Fruit fly (Drosophila melanogaster): ENCODE measurements around the gene slp2.

Gene slp2

dm6 chr2L:3855528-3856189, 19.0 kb downstream of the slp2 start (continued):
- TF ChIP-seq rib (GFP tag; IDR thresholded peaks at IDR 0.05) = no peak
- TF ChIP-seq Abd-B (GFP tag; optimal IDR thresholded peaks at IDR 0.05) = no peak
- TF ChIP-seq sc (optimal IDR thresholded peaks at IDR 0.05) = no peak
- TF ChIP-seq sc (GFP tag; optimal IDR thresholded peaks at IDR 0.05) = peak; percentile 16
- TF ChIP-seq luna (GFP tag; optimal IDR thresholded peaks at IDR 0.05) = no peak
- no peak for TF ChIP-seq Bdp1 (GFP tag; optimal IDR thresholded peaks at IDR 0.05)
- TF ChIP-seq CG4854 (GFP tag; optimal IDR thresholded peaks at IDR 0.05) = no peak
- TF ChIP-seq chinmo (GFP tag; IDR thresholded peaks at IDR 0.05; ENCODE audit: partially characterized antibody) = no peak
- TF ChIP-seq CG11696 (GFP tag; IDR thresholded peaks at IDR 0.05) = no peak
- TF ChIP-seq CG1024 (GFP tag; IDR thresholded peaks at IDR 0.05) = no peak
- TF ChIP-seq CG18262 (tag; optimal IDR thresholded peaks at IDR 0.05) = peak; percentile 54
- TF ChIP-seq Blimp-1 (GFP tag; optimal IDR thresholded peaks at IDR 0.05) = peak; percentile 18
- TF ChIP-seq CG2889 (GFP tag; IDR thresholded peaks at IDR 0.05) = no peak
- TF ChIP-seq HLH54F (GFP tag; optimal IDR thresholded peaks at IDR 0.05) = no peak
- TF ChIP-seq Stat92E (GFP tag; optimal IDR thresholded peaks at IDR 0.05) = no peak

- TF ChIP-seq ssp (GFP tag; IDR thresholded peaks at IDR 0.05) (peak; percentile 26; the same call in 1 of the 2 replicates), CG4854 (GFP tag; optimal IDR thresholded peaks at IDR 0.05) (no peak), Oaz (GFP tag; IDR thresholded peaks at IDR 0.05) (no peak), C15 (GFP tag; IDR thresholded peaks at IDR 0.05) (no peak), Mes4 (GFP tag; optimal IDR thresholded peaks at IDR 0.05) (no peak), Hr39 (optimal IDR thresholded peaks at IDR 0.05) (no peak), CG16863 (GFP tag; optimal IDR thresholded peaks at IDR 0.05) (peak; percentile 46), hbn (GFP tag; IDR thresholded peaks at IDR 0.05; ENCODE audit: partially characterized antibody) (no peak), fd96Cb (tag; optimal IDR thresholded peaks at IDR 0.05) (peak; percentile 50), Hey (tag; optimal IDR thresholded peaks at IDR 0.05) (no peak), Poxn (GFP tag; IDR thresholded peaks at IDR 0.05) (no peak), jigr1 (GFP tag; IDR thresholded peaks at IDR 0.05) (no peak), ap (GFP tag; IDR thresholded peaks at IDR 0.05) (no peak), CG12299 (tag; optimal IDR thresholded peaks at IDR 0.05) (no peak), lab (GFP tag; optimal IDR thresholded peaks at IDR 0.05) (no peak), CG10654 (GFP tag; optimal IDR thresholded peaks at IDR 0.05) (no peak), Stat92E (GFP tag; optimal IDR thresholded peaks at IDR 0.05) (peak in 1 of 3 experiments; percentile 44), Dek (tag; optimal IDR thresholded peaks at IDR 0.05) (no peak), CG10543 (GFP tag; optimal IDR thresholded peaks at IDR 0.05) (no peak), CG4730 (GFP tag; IDR thresholded peaks at IDR 0.05) (no peak), Max (GFP tag; optimal IDR thresholded peaks at IDR 0.05) (no peak), CG4282 (GFP tag; optimal IDR thresholded peaks at IDR 0.05) (no peak), Hmr (GFP tag; optimal IDR thresholded peaks at IDR 0.05) (no peak), ind (GFP tag; optimal IDR thresholded peaks at IDR 0.05) (peak; percentile 23), knrl (GFP tag; IDR thresholded peaks at IDR 0.05; ENCODE audit: partially characterized antibody) (no peak), CG8089 (GFP tag; optimal IDR thresholded peaks at IDR 0.05) (no peak), CG43689 (GFP tag; IDR thresholded peaks at IDR 0.05) (no peak), zen (tag; optimal IDR thresholded peaks at IDR 0.05) (peak; percentile 38), B-H2 (GFP tag; optimal IDR thresholded peaks at IDR 0.05) (no peak), YL-1 (GFP tag; optimal IDR thresholded peaks at IDR 0.05) (no peak), org-1 (GFP tag; optimal IDR thresholded peaks at IDR 0.05) (no peak), ranshi (GFP tag; IDR thresholded peaks at IDR 0.05) (no peak), Side (GFP tag; optimal IDR thresholded peaks at IDR 0.05) (peak; percentile 25), Atf6 (GFP tag; IDR thresholded peaks at IDR 0.05) (no peak), her (GFP tag; optimal IDR thresholded peaks at IDR 0.05) (no peak), sim (GFP tag; IDR thresholded peaks at IDR 0.05) (no peak), bowl (GFP tag; IDR thresholded peaks at IDR 0.05) (no peak), CG12219 (GFP tag; optimal IDR thresholded peaks at IDR 0.05) (no peak), CG11696 (GFP tag; IDR thresholded peaks at IDR 0.05) (no peak)
These were observed 19.7 kb downstream of the slp2 start for dm6 chr2L:3856372-3856771.
